Worm (Caenorhabditis elegans) whole organism, L4 larva: ENCODE data around the gene sulp-4.

Experiments used
- F49E8.2 ChIP-seq: sonication (generic microtip); optimal IDR thresholded peaks from 2 replicates; lab custom pipeline; 2016; ENCODE audit warnings: missing compliant biosample characterization, mild to moderate bottlenecking, missing genetic modification characterization, borderline replicate concordance
- R02D3.7 ChIP-seq: fragments of 150-350 bp; sonication (generic microtip); optimal IDR thresholded peaks from 3 replicates; lab custom pipeline; 2014; ENCODE audit warnings: missing biosample characterization, missing genetic modification characterization
- Y48G9A.11 ChIP-seq: fragments of 200-800 bp; sonication (Bioruptor generic); IDR thresholded peaks from 2 replicates; pipeline ENCODE4 v1.3.6; 2022; ENCODE audit warnings: missing genetic modification reagents, missing genetic modification characterization, missing compliant biosample characterization
- Y75B8A.6 ChIP-seq: fragments of 200-800 bp; sonication (Bioruptor generic); IDR thresholded peaks from 2 replicates; pipeline ENCODE4 v1.3.6; 2022; ENCODE audit warnings: missing genetic modification reagents, missing genetic modification characterization, missing compliant biosample characterization
- ZK337.2 ChIP-seq: fragments of 200-800 bp; sonication (Bioruptor generic); IDR thresholded peaks from 2 replicates; pipeline ENCODE4 v1.3.6; 2022; ENCODE audit warnings: missing genetic modification reagents, missing genetic modification characterization, missing compliant biosample characterization
- aha-1 ChIP-seq: fragments of 150-350 bp; peaks from one replicate; lab custom pipeline; 2014; ENCODE audit warnings: missing biosample characterization, missing genetic modification characterization
- aly-2 ChIP-seq: sonication (generic microtip); optimal IDR thresholded peaks from 2 replicates; lab custom pipeline; 2018; ENCODE audit warnings: missing biosample characterization, missing genetic modification characterization
- attf-4 ChIP-seq: sonication (generic microtip); optimal IDR thresholded peaks from 3 replicates; lab custom pipeline; 2017; ENCODE audit warnings: missing biosample characterization, missing genetic modification characterization
- ceh-20 ChIP-seq: fragments of 200-800 bp; sonication (Bioruptor generic); IDR thresholded peaks from 2 replicates; pipeline ENCODE4 v1.3.6; 2022; ENCODE audit warnings: missing genetic modification reagents, missing genetic modification characterization, missing compliant biosample characterization
- ceh-28 ChIP-seq: fragments of 150-350 bp; optimal IDR thresholded peaks from 2 replicates; lab custom pipeline; 2014; ENCODE audit warnings: missing biosample characterization, missing genetic modification reagents, missing genetic modification characterization
- ceh-62 ChIP-seq: sonication (generic microtip); optimal IDR thresholded peaks from 2 replicates; lab custom pipeline; 2017; ENCODE audit warnings: missing biosample characterization, missing genetic modification characterization
- ces-1 ChIP-seq: fragments of 150-350 bp; sonication (generic microtip); optimal IDR thresholded peaks from 4 replicates; lab custom pipeline; 2014; ENCODE audit warnings: missing biosample characterization, missing genetic modification reagents, missing genetic modification characterization
- ctbp-1 ChIP-seq: fragments of 200-800 bp; sonication (Bioruptor generic); IDR thresholded peaks from 2 replicates; pipeline ENCODE4 v1.3.6; 2022; ENCODE audit warnings: missing genetic modification reagents, missing genetic modification characterization, missing compliant biosample characterization
- daf-19 ChIP-seq: fragments of 200-800 bp; sonication (Bioruptor generic); conservative IDR thresholded peaks from 2 replicates; pipeline ENCODE4 v1.3.6; 2022; ENCODE audit warnings: missing genetic modification characterization, missing compliant biosample characterization
- dmd-6 ChIP-seq: fragments of 200-800 bp; sonication (Bioruptor generic); IDR thresholded peaks from 2 replicates; pipeline ENCODE4 v1.3.6; 2022; ENCODE audit warnings: missing genetic modification reagents, missing genetic modification characterization, missing compliant biosample characterization
- dmd-8 ChIP-seq: fragments of 200-800 bp; sonication (Bioruptor generic); IDR thresholded peaks from 2 replicates; pipeline ENCODE4 v1.3.6; 2022; ENCODE audit warnings: missing genetic modification characterization, missing compliant biosample characterization
- dpl-1 ChIP-seq: fragments of 150-350 bp; optimal IDR thresholded peaks from 2 replicates; lab custom pipeline; 2014; ENCODE audit warnings: missing biosample characterization, missing genetic modification reagents, missing genetic modification characterization
- dve-1 ChIP-seq: sonication (generic microtip); optimal IDR thresholded peaks from 2 replicates; lab custom pipeline; 2017; ENCODE audit warnings: antibody characterized with exemption, mild to moderate bottlenecking, missing genetic modification characterization, missing compliant biosample characterization; ENCODE audit not compliant: insufficient read depth
- hlh-11 ChIP-seq: fragments of 200-800 bp; sonication (Bioruptor generic); optimal IDR thresholded peaks from 2 replicates; lab custom pipeline; 2018; ENCODE audit warnings: mild to moderate bottlenecking, missing genetic modification characterization, missing compliant biosample characterization
- hlh-30 ChIP-seq: sonication (generic microtip); optimal IDR thresholded peaks from 2 replicates; lab custom pipeline; 2017; ENCODE audit warnings: antibody characterized with exemption, mild to moderate bottlenecking, missing genetic modification characterization, missing compliant biosample characterization; ENCODE audit not compliant: insufficient read depth
- lim-7 ChIP-seq: fragments of 200-800 bp; sonication (Bioruptor generic); IDR thresholded peaks from 2 replicates; pipeline ENCODE4 v1.3.6; 2022; ENCODE audit warnings: missing genetic modification characterization, missing compliant biosample characterization
- lin-1 ChIP-seq: fragments of 200-800 bp; sonication (Bioruptor generic); IDR thresholded peaks from 2 replicates; pipeline ENCODE4 v1.3.6; 2022; ENCODE audit warnings: missing genetic modification reagents, missing genetic modification characterization, missing compliant biosample characterization
- madf-9 ChIP-seq: fragments of 200-800 bp; sonication (Bioruptor generic); conservative IDR thresholded peaks from 2 replicates; pipeline ENCODE4 v1.3.6; 2022; ENCODE audit warnings: missing genetic modification reagents, missing genetic modification characterization, missing compliant biosample characterization
- mdl-1 ChIP-seq, 2 experiments: fragments of 150-350 bp in 1 of 2; sonication (generic microtip) in 1 of 2; optimal IDR thresholded peaks; 2 replicates each; lab custom pipeline; 2014 to 2017; ENCODE audit warnings: missing biosample characterization in 2 of 2, missing genetic modification characterization in 2 of 2
- mdt-29 ChIP-seq: fragments of 200-800 bp; sonication (Bioruptor generic); IDR thresholded peaks from 2 replicates; pipeline ENCODE4 v1.3.6; 2022; ENCODE audit warnings: missing genetic modification reagents, missing genetic modification characterization, missing compliant biosample characterization
- mxl-2 ChIP-seq: fragments of 200-800 bp; sonication (Bioruptor generic); conservative IDR thresholded peaks from 2 replicates; pipeline ENCODE4 v1.3.6; 2022; ENCODE audit warnings: missing genetic modification reagents, missing genetic modification characterization, missing compliant biosample characterization
- mxl-3 ChIP-seq: fragments of 200-800 bp; sonication (Bioruptor generic); optimal IDR thresholded peaks from 2 replicates; lab custom pipeline; 2018; ENCODE audit warnings: mild to moderate bottlenecking, missing genetic modification characterization, missing compliant biosample characterization
- nhr-102 ChIP-seq: sonication (generic microtip); optimal IDR thresholded peaks from 2 replicates; lab custom pipeline; 2016; ENCODE audit warnings: mild to moderate bottlenecking, missing genetic modification characterization, moderate library complexity, missing compliant biosample characterization
- nhr-111 ChIP-seq: fragments of 200-800 bp; sonication (Bioruptor generic); optimal IDR thresholded peaks from 2 replicates; lab custom pipeline; 2018; ENCODE audit warnings: mild to moderate bottlenecking, missing genetic modification characterization, missing compliant biosample characterization
- nhr-25 ChIP-seq: sonication (generic microtip); optimal IDR thresholded peaks from 2 replicates; lab custom pipeline; 2017; ENCODE audit warnings: missing genetic modification characterization, mild to moderate bottlenecking, missing compliant biosample characterization, antibody characterized with exemption, moderate library complexity, borderline replicate concordance; ENCODE audit not compliant: insufficient read depth
- nhr-28 ChIP-seq: fragments of 150-350 bp; optimal IDR thresholded peaks from 2 replicates; lab custom pipeline; 2014; ENCODE audit warnings: missing biosample characterization, missing genetic modification characterization
- nhr-48 ChIP-seq: sonication (generic microtip); optimal IDR thresholded peaks from 2 replicates; lab custom pipeline; 2016; ENCODE audit warnings: mild to moderate bottlenecking, missing genetic modification characterization, missing compliant biosample characterization
- nhr-76 ChIP-seq: fragments of 150-350 bp; optimal IDR thresholded peaks from 2 replicates; lab custom pipeline; 2014; ENCODE audit warnings: missing biosample characterization, missing genetic modification characterization
- nhr-77 ChIP-seq: fragments of 150-350 bp; optimal IDR thresholded peaks from 2 replicates; lab custom pipeline; 2014; ENCODE audit warnings: missing biosample characterization, missing genetic modification characterization
- pha-4 ChIP-seq, 2 experiments: fragments of 150-350 bp in 1 of 2; fragments of 200-800 bp in 1 of 2; sonication (Bioruptor generic) in 1 of 2; IDR thresholded peaks in 1 of 2; optimal IDR thresholded peaks in 1 of 2; 2 replicates each; pipeline versions ENCODE4 v1.3.6 to Lab custom; 2014 to 2022; ENCODE audit warnings: missing genetic modification characterization in 2 of 2, missing genetic modification reagents in 2 of 2, missing biosample characterization in 1 of 2, missing compliant biosample characterization in 1 of 2
- php-3 ChIP-seq: fragments of 200-800 bp; sonication (Bioruptor generic); IDR thresholded peaks from 2 replicates; pipeline ENCODE4 v1.3.6; 2022; ENCODE audit warnings: missing genetic modification reagents, missing genetic modification characterization, missing compliant biosample characterization
- sdz-12 ChIP-seq: fragments of 200-800 bp; sonication (Bioruptor generic); optimal IDR thresholded peaks from 2 replicates; lab custom pipeline; 2018; ENCODE audit warnings: mild to moderate bottlenecking, missing genetic modification characterization, missing compliant biosample characterization
- set-16 ChIP-seq: fragments of 200-800 bp; sonication (Bioruptor generic); IDR thresholded peaks from 2 replicates; pipeline ENCODE4 v1.3.6; 2022; ENCODE audit warnings: missing genetic modification reagents, missing genetic modification characterization, missing compliant biosample characterization
- skn-1 ChIP-seq: fragments of 150-350 bp; optimal IDR thresholded peaks from 2 replicates; lab custom pipeline; 2014; ENCODE audit warnings: missing biosample characterization, missing genetic modification characterization
- snpc-1.2 ChIP-seq: fragments of 200-800 bp; sonication (Bioruptor generic); IDR thresholded peaks from 2 replicates; pipeline ENCODE4 v1.3.6; 2022; ENCODE audit warnings: missing genetic modification reagents, missing genetic modification characterization, missing compliant biosample characterization
- tra-1 ChIP-seq: fragments of 200-800 bp; sonication (Bioruptor generic); IDR thresholded peaks from 2 replicates; pipeline ENCODE4 v1.3.6; 2022; ENCODE audit warnings: missing genetic modification reagents, missing genetic modification characterization, missing compliant biosample characterization
- unc-62 ChIP-seq, 3 experiments: fragments of 150-350 bp in 1 of 3; sonication (generic microtip); optimal IDR thresholded peaks in 2 of 3; peaks in 1 of 3; 1 replicate in 1 of 3; 2 replicates in 2 of 3; lab custom pipeline; 2014 to 2017; ENCODE audit warnings: missing biosample characterization in 3 of 3, missing genetic modification characterization in 3 of 3, missing genetic modification reagents in 3 of 3, missing genotype in 1 of 3
- zag-1 ChIP-seq: fragments of 150-350 bp; optimal IDR thresholded peaks from 2 replicates; lab custom pipeline; 2014; ENCODE audit warnings: missing biosample characterization, missing genetic modification characterization
- zip-2 ChIP-seq: fragments of 150-350 bp; optimal IDR thresholded peaks from 2 replicates; lab custom pipeline; 2014; ENCODE audit warnings: missing biosample characterization, missing genetic modification characterization
- ztf-7 ChIP-seq: fragments of 150-350 bp; optimal IDR thresholded peaks from 2 replicates; lab custom pipeline; 2014; ENCODE audit warnings: missing biosample characterization, missing genetic modification characterization

sulp-4 gene

ce11 chrV:11857756-11858155, 17.4 kb upstream of the sulp-4 start (continued):
- no peak for TF ChIP-seq tra-1 (GFP tag; lab: Robert Waterston, UW)
- no peak for TF ChIP-seq nhr-102
- no peak for TF ChIP-seq mxl-2 (GFP tag; lab: Robert Waterston, UW)
- TF ChIP-seq R02D3.7 (tag; lab: Kevin White, UChicago) = no peak
- TF ChIP-seq dpl-1 = no peak
- no peak for TF ChIP-seq Y48G9A.11 (GFP tag; lab: Robert Waterston, UW)
- no peak for TF ChIP-seq attf-4
- no peak for TF ChIP-seq nhr-111 (GFP tag; lab: Kevin White, UChicago)

ce11 chrV:11858299-11858698, 16.9 kb upstream of the sulp-4 start:
- TF ChIP-seq lim-7 = no peak
- TF ChIP-seq aha-1 (tag; lab: Kevin White, UChicago) = peak; percentile 65

ce11 chrV:11859082-11859858, 15.9 kb upstream of the sulp-4 start:
- TF ChIP-seq nhr-48 (tag; lab: Kevin White, UChicago) (peak; percentile 95), lin-1 (0 out of 2 replicates have a peak, but pooled peaks have one; percentile 10), aly-2 (tag; lab: Kevin White, UChicago) (no peak), sdz-12 (GFP tag; lab: Kevin White, UChicago) (no peak), ces-1 (no peak), attf-4 (no peak), F49E8.2 (tag; lab: Kevin White, UChicago) (no peak), Y75B8A.6 (no peak), ceh-20 (GFP tag; lab: Robert Waterston, UW) (peak; percentile 14; the same call in 1 of the 2 replicates), snpc-1.2 (no peak), nhr-102 (no peak), nhr-28 (tag; lab: Kevin White, UChicago) (peak; percentile 40), dve-1 (peak; percentile 10), daf-19 (no peak), php-3 (0 out of 2 replicates have a peak, but pooled peaks have one; percentile 7), pha-4 (GFP tag; IDR thresholded peaks at IDR 0.05; lab: Robert Waterston, UW) (no peak), pha-4 (tag; optimal IDR thresholded peaks at IDR 0.05; lab: Kevin White, UChicago) (peak; percentile 23), ztf-7 (no peak), nhr-25 (tag; lab: Kevin White, UChicago) (peak; percentile 60), nhr-77 (no peak), nhr-76 (tag; lab: Kevin White, UChicago) (no peak), madf-9 (GFP tag; lab: Robert Waterston, UW) (no peak), zip-2 (tag; lab: Kevin White, UChicago) (no peak), ZK337.2 (GFP tag; lab: Robert Waterston, UW) (no peak), mdl-1 (tag; optimal IDR thresholded peaks at IDR 0.05; lab: Kevin White, UChicago) (peak; percentile 59 to 90), mxl-3 (GFP tag; lab: Kevin White, UChicago) (no peak), unc-62 (GFP tag; optimal IDR thresholded peaks at IDR 0.05 in 1 of 2; lab: Kevin White, UChicago) (peak in 1 of 2 experiments; percentile 95), unc-62 (tag; optimal IDR thresholded peaks at IDR 0.05; lab: Kevin White, UChicago) (no peak), zag-1 (tag; lab: Kevin White, UChicago) (no peak), dmd-6 (GFP tag; lab: Robert Waterston, UW) (peak; percentile 63), ceh-62 (tag; lab: Kevin White, UChicago) (no peak), skn-1 (tag; lab: Kevin White, UChicago) (no peak), mdt-29 (GFP tag; lab: Robert Waterston, UW) (no peak), ctbp-1 (GFP tag; lab: Robert Waterston, UW) (no peak), Y48G9A.11 (GFP tag; lab: Robert Waterston, UW) (no peak), dmd-8 (GFP tag; lab: Robert Waterston, UW) (no peak), ceh-28 (no peak), hlh-11 (peak; percentile 72), hlh-30 (tag; lab: Kevin White, UChicago) (peak; percentile 78), set-16 (no peak)
